Fruit fly (Drosophila melanogaster): ENCODE data around the gene Pldn.

Gene Pldn

dm6 chr3L:11708633-11709116, 17.5 kb upstream of the Pldn start, which contains the start of the genes Ccdc56 and mtTFB1 (continued):
- TF ChIP-seq Atf-2 (GFP tag; optimal IDR thresholded peaks at IDR 0.05) = no peak
- peak; percentile 78 for TF ChIP-seq Myb (GFP tag; optimal IDR thresholded peaks at IDR 0.05)
- TF ChIP-seq z (GFP tag; IDR thresholded peaks at IDR 0.05) = no peak
- no peak for TF ChIP-seq lola (GFP tag; optimal IDR thresholded peaks at IDR 0.05)
- no peak for TF ChIP-seq Dref (GFP tag; IDR thresholded peaks at IDR 0.05)
- TF ChIP-seq CG3065 (GFP tag; optimal IDR thresholded peaks at IDR 0.05) = no peak
- TF ChIP-seq lbe (GFP tag; optimal IDR thresholded peaks at IDR 0.05) = no peak
- TF ChIP-seq ato (GFP tag; IDR thresholded peaks at IDR 0.05; ENCODE audit: partially characterized antibody) = peak; percentile 22; the same call in 1 of the 2 replicates
- no peak for TF ChIP-seq CG9609 (GFP tag; optimal IDR thresholded peaks at IDR 0.05)
- no peak for TF ChIP-seq CG13287 (GFP tag; IDR thresholded peaks at IDR 0.05; ENCODE audit: partially characterized antibody)
- no peak for TF ChIP-seq CG31365 (tag; optimal IDR thresholded peaks at IDR 0.05)
- peak; percentile 16 for TF ChIP-seq Sin3A (optimal IDR thresholded peaks at IDR 0.05)
- no peak for TF ChIP-seq lilli (GFP tag; optimal IDR thresholded peaks at IDR 0.05)
- no peak for TF ChIP-seq mirr (GFP tag; optimal IDR thresholded peaks at IDR 0.05)
- TF ChIP-seq hkb (optimal IDR thresholded peaks at IDR 0.05) = no peak
- TF ChIP-seq hkb (GFP tag; IDR thresholded peaks at IDR 0.05) = 0 out of 2 replicates have a peak, but pooled peaks have one; percentile 6
- TF ChIP-seq kay (GFP tag; optimal IDR thresholded peaks at IDR 0.05) = peak; percentile 61
- peak; percentile 65 for TF ChIP-seq Med (GFP tag)
- peak; percentile 3 for TF ChIP-seq CG7928 (GFP tag; optimal IDR thresholded peaks at IDR 0.05)
- no peak for TF ChIP-seq jigr1 (GFP tag; IDR thresholded peaks at IDR 0.05)
- no peak for TF ChIP-seq NC2α (GFP tag; optimal IDR thresholded peaks at IDR 0.05)
- no peak for TF ChIP-seq H2.0 (GFP tag; IDR thresholded peaks at IDR 0.05)
- TF ChIP-seq Bgb (GFP tag; IDR thresholded peaks at IDR 0.05; ENCODE audit: partially characterized antibody) = no peak; the same call in 1 of the 2 replicates
- TF ChIP-seq row (GFP tag; IDR thresholded peaks at IDR 0.05) = 0 out of 3 replicates have a peak, but pooled peaks have one; percentile 7
- TF ChIP-seq CG14710 (tag; optimal IDR thresholded peaks at IDR 0.05) = peak; percentile 54
- TF ChIP-seq B-H1 (GFP tag; IDR thresholded peaks at IDR 0.05) = no peak
- no peak for TF ChIP-seq CG4282 (GFP tag; optimal IDR thresholded peaks at IDR 0.05)
- TF ChIP-seq Sox102F (GFP tag; optimal IDR thresholded peaks at IDR 0.05) = no peak
- TF ChIP-seq Xrp1 (GFP tag; IDR thresholded peaks at IDR 0.05) = no peak
- TF ChIP-seq Usf (GFP tag; optimal IDR thresholded peaks at IDR 0.05) = no peak
- TF ChIP-seq pita (GFP tag; optimal IDR thresholded peaks at IDR 0.05) = no peak
- TF ChIP-seq pum (GFP tag; optimal IDR thresholded peaks at IDR 0.05) = no peak
- TF ChIP-seq Dip2 (GFP tag; IDR thresholded peaks at IDR 0.05) = no peak
- no peak for TF ChIP-seq ara (GFP tag; IDR thresholded peaks at IDR 0.05)
- no peak for TF ChIP-seq Ssrp (tag; optimal IDR thresholded peaks at IDR 0.05)
- peak; percentile 17 for TF ChIP-seq CG17829 (tag; optimal IDR thresholded peaks at IDR 0.05)
- no peak for TF ChIP-seq salm (tag; optimal IDR thresholded peaks at IDR 0.05)
- no peak for TF ChIP-seq bigmax (GFP tag; optimal IDR thresholded peaks at IDR 0.05)
- no peak for TF ChIP-seq ERR (GFP tag; optimal IDR thresholded peaks at IDR 0.05)
- no peak for TF ChIP-seq CG10565 (GFP tag; optimal IDR thresholded peaks at IDR 0.05)
- no peak for TF ChIP-seq ash1 (GFP tag; optimal IDR thresholded peaks at IDR 0.05)
- no peak for TF ChIP-seq CG4854 (GFP tag; optimal IDR thresholded peaks at IDR 0.05)
- peak; percentile 1 for TF ChIP-seq Xbp1 (GFP tag; optimal IDR thresholded peaks at IDR 0.05)
- no peak for TF ChIP-seq CG10979 (tag; optimal IDR thresholded peaks at IDR 0.05)
- TF ChIP-seq Mrtf (GFP tag; IDR thresholded peaks at IDR 0.05) = no peak
- no peak for TF ChIP-seq prd (optimal IDR thresholded peaks at IDR 0.05)
- TF ChIP-seq prd (GFP tag; IDR thresholded peaks at IDR 0.05) = no peak
- TF ChIP-seq Dll (GFP tag; IDR thresholded peaks at IDR 0.05; ENCODE audit: partially characterized antibody) = no peak
- peak; percentile 82 for TF ChIP-seq Lhr (GFP tag; optimal IDR thresholded peaks at IDR 0.05)
- TF ChIP-seq CG9817 (tag; optimal IDR thresholded peaks at IDR 0.05) = no peak
- TF ChIP-seq onecut (GFP tag; IDR thresholded peaks at IDR 0.05) = no peak
- no peak for TF ChIP-seq gcm2 (GFP tag; optimal IDR thresholded peaks at IDR 0.05)

All from whole organism, embryonic.